Fruit fly (Drosophila melanogaster) whole organism, prepupa: ENCODE results near the gene CG5693.

Experiments used
- Blimp-1 ChIP-seq: fragments of 200-800 bp; sonication (Bioruptor generic); optimal IDR thresholded peaks from 3 replicates; lab custom pipeline; 2017; ENCODE audit warnings: missing biosample characterization, missing genetic modification characterization, mild to moderate bottlenecking, moderate library complexity, missing genetic modification reagents
- CG10631 ChIP-seq: fragments of 200-800 bp; sonication (Bioruptor generic); optimal IDR thresholded peaks from 2 replicates; lab custom pipeline; 2016; ENCODE audit warnings: missing biosample characterization, missing genetic modification characterization
- CG10669 ChIP-seq: fragments of 200-800 bp; sonication (Bioruptor generic); optimal IDR thresholded peaks from 3 replicates; lab custom pipeline; 2018; ENCODE audit warnings: missing biosample characterization, mild to moderate bottlenecking, missing genetic modification characterization, moderate library complexity
- CG11294 ChIP-seq: fragments of 200-800 bp; sonication (Bioruptor generic); IDR thresholded peaks from 2 replicates; pipeline ENCODE4 v1.3.6; 2022; ENCODE audit warnings: missing biosample characterization, missing genetic modification characterization
- CG11762 ChIP-seq: fragments of 200-800 bp; sonication (Bioruptor generic); optimal IDR thresholded peaks from 3 replicates; lab custom pipeline; 2016; ENCODE audit warnings: missing biosample characterization, missing genetic modification characterization; ENCODE audit not compliant: insufficient read depth
- CG15336 ChIP-seq: fragments of 200-800 bp; sonication (Bioruptor generic); IDR thresholded peaks from 2 replicates; pipeline ENCODE4 v1.3.6; 2022; ENCODE audit warnings: missing biosample characterization, missing genetic modification characterization
- CG1621 ChIP-seq: fragments of 200-800 bp; sonication (Bioruptor generic); optimal IDR thresholded peaks from 3 replicates; lab custom pipeline; 2018; ENCODE audit warnings: missing biosample characterization, mild to moderate bottlenecking, missing genetic modification characterization
- CG16779 ChIP-seq: fragments of 200-800 bp; sonication (Bioruptor generic); optimal IDR thresholded peaks from 3 replicates; lab custom pipeline; 2017; ENCODE audit warnings: missing biosample characterization, mild to moderate bottlenecking, missing genetic modification characterization
- CG3032 ChIP-seq: fragments of 200-800 bp; optimal IDR thresholded peaks from 2 replicates; lab custom pipeline; 2019; ENCODE audit warnings: missing biosample characterization, mild to moderate bottlenecking, missing genetic modification characterization, moderate library complexity
- CG31627 ChIP-seq: fragments of 200-800 bp; sonication (Bioruptor generic); optimal IDR thresholded peaks from 3 replicates; lab custom pipeline; 2016; ENCODE audit warnings: missing biosample characterization, missing genetic modification characterization
- CG32006 ChIP-seq: fragments of 200-800 bp; sonication (Bioruptor generic); optimal IDR thresholded peaks from 3 replicates; lab custom pipeline; 2017; ENCODE audit warnings: missing biosample characterization, mild to moderate bottlenecking, missing genetic modification characterization
- CG34406 ChIP-seq: fragments of 200-800 bp; sonication (Bioruptor generic); optimal IDR thresholded peaks from 3 replicates; lab custom pipeline; 2016; ENCODE audit warnings: missing biosample characterization, missing genetic modification characterization
- CG3919 ChIP-seq: fragments of 200-800 bp; sonication (Bioruptor generic); optimal IDR thresholded peaks from 3 replicates; lab custom pipeline; 2016; ENCODE audit warnings: missing biosample characterization, missing genetic modification characterization
- CG4318 ChIP-seq: fragments of 200-800 bp; sonication (Bioruptor generic); optimal IDR thresholded peaks from 3 replicates; lab custom pipeline; 2017; ENCODE audit warnings: missing biosample characterization, mild to moderate bottlenecking, missing genetic modification characterization
- CG6163 ChIP-seq: fragments of 200-800 bp; sonication (Bioruptor generic); IDR thresholded peaks from 3 replicates; pipeline ENCODE4 v1.3.6; 2022; ENCODE audit warnings: missing biosample characterization, missing genetic modification characterization
- CG6276 ChIP-seq: fragments of 200-800 bp; sonication (Bioruptor generic); optimal IDR thresholded peaks from 2 replicates; lab custom pipeline; 2017; ENCODE audit warnings: missing biosample characterization, mild to moderate bottlenecking, missing genetic modification characterization
- CG6808 ChIP-seq: fragments of 200-800 bp; sonication (Bioruptor generic); optimal IDR thresholded peaks from 3 replicates; lab custom pipeline; 2017; ENCODE audit warnings: missing biosample characterization, missing genetic modification characterization, mild to moderate bottlenecking, moderate library complexity, missing genetic modification reagents
- CG8119 ChIP-seq: fragments of 200-800 bp; sonication (Bioruptor generic); IDR thresholded peaks from 3 replicates; pipeline ENCODE4 v1.3.6; 2022; ENCODE audit warnings: missing biosample characterization, missing genetic modification characterization
- CG8319 ChIP-seq: fragments of 200-800 bp; sonication (Bioruptor generic); optimal IDR thresholded peaks from 3 replicates; lab custom pipeline; 2016; ENCODE audit warnings: missing biosample characterization, missing genetic modification characterization
- CG9139 ChIP-seq: fragments of 200-800 bp; sonication (Bioruptor generic); optimal IDR thresholded peaks from 3 replicates; lab custom pipeline; 2017; ENCODE audit warnings: missing biosample characterization, mild to moderate bottlenecking, missing genetic modification characterization
- Eip78C ChIP-seq: fragments of 200-800 bp; sonication (Bioruptor generic); peaks from one replicate; lab custom pipeline; 2016; ENCODE audit warnings: missing biosample characterization, missing genetic modification characterization
- Eip93F ChIP-seq: fragments of 200-800 bp; sonication (Bioruptor generic); optimal IDR thresholded peaks from 2 replicates; lab custom pipeline; 2016; ENCODE audit warnings: missing biosample characterization, mild to moderate bottlenecking, missing genetic modification characterization
- Ets21C ChIP-seq: fragments of 200-800 bp; sonication (Bioruptor generic); optimal IDR thresholded peaks from 3 replicates; lab custom pipeline; 2016; ENCODE audit warnings: missing biosample characterization, missing genetic modification characterization
- Ets96B ChIP-seq: fragments of 200-800 bp; optimal IDR thresholded peaks from 2 replicates; lab custom pipeline; 2019; ENCODE audit warnings: missing biosample characterization, mild to moderate bottlenecking, missing genetic modification characterization, moderate library complexity
- Gug ChIP-seq: fragments of 200-800 bp; sonication (Bioruptor generic); IDR thresholded peaks from 2 replicates; pipeline ENCODE4 v1.3.6; 2022; ENCODE audit warnings: missing biosample characterization, missing genetic modification characterization
- Hr39 ChIP-seq: fragments of 200-800 bp; sonication (Bioruptor generic); optimal IDR thresholded peaks from 2 replicates; lab custom pipeline; 2016; ENCODE audit warnings: missing biosample characterization, missing genetic modification characterization
- Hr4 ChIP-seq: fragments of 200-800 bp; sonication (Bioruptor generic); optimal IDR thresholded peaks from 3 replicates; lab custom pipeline; 2016; ENCODE audit warnings: missing biosample characterization, missing genetic modification characterization
- Met ChIP-seq: fragments of 200-800 bp; sonication (Bioruptor generic); optimal IDR thresholded peaks from 3 replicates; lab custom pipeline; 2016; ENCODE audit warnings: missing biosample characterization, missing genetic modification characterization
- OdsH ChIP-seq: fragments of 200-800 bp; sonication (Bioruptor generic); optimal IDR thresholded peaks from 3 replicates; lab custom pipeline; 2016; ENCODE audit warnings: missing biosample characterization, missing genetic modification characterization
- Sox102F ChIP-seq: fragments of 200-800 bp; sonication (Bioruptor generic); optimal IDR thresholded peaks from 2 replicates; lab custom pipeline; 2016; ENCODE audit warnings: missing biosample characterization, mild to moderate bottlenecking, missing genetic modification characterization
- Sox15 ChIP-seq: fragments of 200-800 bp; sonication (Bioruptor generic); optimal IDR thresholded peaks from 3 replicates; lab custom pipeline; 2016; ENCODE audit warnings: missing biosample characterization, missing genetic modification characterization
- achi ChIP-seq: fragments of 200-800 bp; sonication (Bioruptor generic); optimal IDR thresholded peaks from 3 replicates; lab custom pipeline; 2016; ENCODE audit warnings: missing biosample characterization, missing genetic modification characterization
- acj6 ChIP-seq: fragments of 200-800 bp; sonication (Bioruptor generic); optimal IDR thresholded peaks from 3 replicates; lab custom pipeline; 2016; ENCODE audit warnings: missing biosample characterization, missing genetic modification characterization
- dac ChIP-seq: fragments of 200-800 bp; sonication (Bioruptor generic); optimal IDR thresholded peaks from 2 replicates; lab custom pipeline; 2017; ENCODE audit warnings: missing biosample characterization, mild to moderate bottlenecking, missing genetic modification characterization
- eg ChIP-seq: fragments of 200-800 bp; sonication (Bioruptor generic); IDR thresholded peaks from 3 replicates; pipeline ENCODE4 v1.3.6; 2022; ENCODE audit warnings: missing biosample characterization, missing genetic modification characterization
- esn ChIP-seq: fragments of 200-800 bp; sonication (Bioruptor generic); optimal IDR thresholded peaks from 2 replicates; lab custom pipeline; 2016; ENCODE audit warnings: missing biosample characterization, mild to moderate bottlenecking, missing genetic modification characterization, moderate library complexity
- fd59A ChIP-seq: fragments of 200-800 bp; sonication (Bioruptor generic); optimal IDR thresholded peaks from 2 replicates; lab custom pipeline; 2017; ENCODE audit warnings: missing biosample characterization, mild to moderate bottlenecking, missing genetic modification characterization, missing genetic modification reagents
- fkh ChIP-seq: fragments of 200-800 bp; sonication (Bioruptor generic); optimal IDR thresholded peaks from 3 replicates; lab custom pipeline; 2017; ENCODE audit warnings: missing biosample characterization, mild to moderate bottlenecking, missing genetic modification characterization, moderate library complexity
- lz ChIP-seq: fragments of 200-800 bp; sonication (Bioruptor generic); optimal IDR thresholded peaks from 3 replicates; lab custom pipeline; 2016; ENCODE audit warnings: missing biosample characterization, missing genetic modification characterization
- net ChIP-seq: fragments of 200-800 bp; sonication (Bioruptor generic); optimal IDR thresholded peaks from 3 replicates; lab custom pipeline; 2016; ENCODE audit warnings: missing biosample characterization, missing genetic modification characterization
- pdm3 ChIP-seq: fragments of 200-800 bp; sonication (Bioruptor generic); optimal IDR thresholded peaks from 3 replicates; lab custom pipeline; 2016; ENCODE audit warnings: missing biosample characterization, missing genetic modification characterization
- salr ChIP-seq, 2 experiments: fragments of 200-800 bp; sonication (Bioruptor generic); optimal IDR thresholded peaks; 3 replicates each; lab custom pipeline; 2016 to 2018; ENCODE audit warnings: missing biosample characterization in 2 of 2, missing genetic modification characterization in 2 of 2, mild to moderate bottlenecking in 1 of 2
- ss ChIP-seq, 2 experiments: fragments of 200-800 bp; sonication (Bioruptor generic); optimal IDR thresholded peaks; 2 replicates in 1 of 2; 3 replicates in 1 of 2; lab custom pipeline; 2017 to 2018; ENCODE audit warnings: mild to moderate bottlenecking in 2 of 2, missing biosample characterization in 2 of 2, missing genetic modification characterization in 2 of 2, moderate library complexity in 1 of 2
- topi ChIP-seq: fragments of 200-800 bp; sonication (Bioruptor generic); optimal IDR thresholded peaks from 3 replicates; lab custom pipeline; 2016; ENCODE audit warnings: missing biosample characterization, missing genetic modification characterization
- vri ChIP-seq: fragments of 200-800 bp; sonication (Bioruptor generic); optimal IDR thresholded peaks from 3 replicates; lab custom pipeline; 2016; ENCODE audit warnings: missing biosample characterization, mild to moderate bottlenecking, missing genetic modification characterization

Gene CG5693

dm6 chr2L:18003028-18003836, 3.2 kb upstream of the CG5693 start (continued):
- TF ChIP-seq CG4318 (GFP tag; lab: Kevin White, UChicago) (peak; percentile 71), Hr4 (GFP tag; lab: Kevin White, UChicago) (peak; percentile 77), lz (GFP tag; lab: Kevin White, UChicago) (peak; percentile 63), OdsH (GFP tag; lab: Kevin White, UChicago) (peak; percentile 70), ss (GFP tag; optimal IDR thresholded peaks at IDR 0.05; lab: Kevin White, UChicago) (peak; percentile 45 to 87), CG6808 (GFP tag; lab: Kevin White, UChicago) (peak; percentile 57), dac (GFP tag; lab: Kevin White, UChicago) (peak; percentile 61), pdm3 (peak; percentile 58), CG34406 (peak; percentile 52), achi (GFP tag; lab: Kevin White, UChicago) (peak; percentile 68), topi (GFP tag; lab: Kevin White, UChicago) (peak; percentile 64), CG3919 (GFP tag; lab: Kevin White, UChicago) (peak; percentile 64), CG32006 (GFP tag; lab: Kevin White, UChicago) (peak; percentile 86), CG31627 (peak; percentile 41), net (peak; percentile 61), vri (GFP tag; lab: Kevin White, UChicago) (peak; percentile 40), Sox15 (GFP tag; lab: Kevin White, UChicago) (peak; percentile 4), Met (peak; percentile 56), CG11294 (peak; percentile 78), CG1621 (tag; lab: Kevin White, UChicago) (peak; percentile 28)

- TF ChIP-seq Blimp-1 (GFP tag; lab: Kevin White, UChicago), result no peak
- TF ChIP-seq CG1621 (tag; lab: Kevin White, UChicago), result no peak
- peak; percentile 4 for TF ChIP-seq fd59A
- peak; percentile 5 for TF ChIP-seq CG10669 (GFP tag; lab: Kevin White, UChicago)
- TF ChIP-seq Met, result peak; percentile 14
- peak; percentile 88 for TF ChIP-seq CG4318 (GFP tag; lab: Kevin White, UChicago)
- TF ChIP-seq CG6276 (GFP tag; lab: Kevin White, UChicago), result peak; percentile 73
- TF ChIP-seq CG9139, result no peak
- peak; percentile 71 for TF ChIP-seq achi (GFP tag; lab: Kevin White, UChicago)
- TF ChIP-seq OdsH (GFP tag; lab: Kevin White, UChicago), result peak; percentile 70
- peak; percentile 85 for TF ChIP-seq CG8119
- peak; percentile 75 for TF ChIP-seq dac (GFP tag; lab: Kevin White, UChicago)
- peak; percentile 3 to 74 for TF ChIP-seq salr (GFP tag; optimal IDR thresholded peaks at IDR 0.05; lab: Kevin White, UChicago)
- TF ChIP-seq lz (GFP tag; lab: Kevin White, UChicago), result peak; percentile 22
- TF ChIP-seq CG10631 (GFP tag; lab: Kevin White, UChicago), result peak; percentile 47
- TF ChIP-seq Hr39 (GFP tag; lab: Kevin White, UChicago), result peak; percentile 14
- no peak for TF ChIP-seq Sox102F (GFP tag; lab: Kevin White, UChicago)
- TF ChIP-seq Sox15 (GFP tag; lab: Kevin White, UChicago), result no peak
- no peak; the same call in 1 of the 2 replicates for TF ChIP-seq CG15336
- peak; percentile 61; the same call in 2 of the 3 replicates for TF ChIP-seq eg (GFP tag; lab: Robert Waterston, UW)
- no peak for TF ChIP-seq ss (GFP tag; optimal IDR thresholded peaks at IDR 0.05; lab: Kevin White, UChicago)
- TF ChIP-seq CG34406, result peak; percentile 23
- TF ChIP-seq pdm3, result peak; percentile 64
- peak; percentile 93 for TF ChIP-seq CG32006 (GFP tag; lab: Kevin White, UChicago)
- TF ChIP-seq esn (GFP tag; lab: Kevin White, UChicago), result no peak
- peak; percentile 42 for TF ChIP-seq net
- TF ChIP-seq Eip93F (GFP tag; lab: Kevin White, UChicago), result no peak
- TF ChIP-seq CG11762 (GFP tag; lab: Kevin White, UChicago), result peak; percentile 0
- peak; percentile 86 for TF ChIP-seq Hr4 (GFP tag; lab: Kevin White, UChicago)
- peak; percentile 49 for TF ChIP-seq CG11294
- peak; percentile 39; the same call in 1 of the 2 replicates for TF ChIP-seq Gug (GFP tag; lab: Robert Waterston, UW)
- no peak for TF ChIP-seq CG8319
- TF ChIP-seq Ets96B (tag; lab: Kevin White, UChicago), result peak; percentile 45
- peak; percentile 32 for TF ChIP-seq CG3032 (tag; lab: Kevin White, UChicago)
- TF ChIP-seq CG6163 (GFP tag; lab: Robert Waterston, UW), result peak; percentile 44; the same call in 2 of the 3 replicates
- TF ChIP-seq Ets21C (GFP tag; lab: Kevin White, UChicago), result no peak
- TF ChIP-seq CG3919 (GFP tag; lab: Kevin White, UChicago), result peak; percentile 56
- TF ChIP-seq CG16779 (tag; lab: Kevin White, UChicago), result peak; percentile 5
- TF ChIP-seq Eip78C, result peak; percentile 90
- TF ChIP-seq acj6 (GFP tag; lab: Kevin White, UChicago), result peak; percentile 55
- no peak for TF ChIP-seq fkh
Measured at dm6 chr2L:18005481-18005880, 946 bp upstream of the CG5693 start.
